Fruit fly (Drosophila melanogaster) whole organism, prepupa: ENCODE results near the gene mahe.

ENCODE experiments used
- CG16779 ChIP-seq: fragments of 200-800 bp; sonication (Bioruptor generic); optimal IDR thresholded peaks from 3 replicates; lab custom pipeline; 2017; ENCODE audit warnings: missing biosample characterization, mild to moderate bottlenecking, missing genetic modification characterization
- CG4318 ChIP-seq: fragments of 200-800 bp; sonication (Bioruptor generic); optimal IDR thresholded peaks from 3 replicates; lab custom pipeline; 2017; ENCODE audit warnings: missing biosample characterization, mild to moderate bottlenecking, missing genetic modification characterization
- CG6854 ChIP-seq: fragments of 200-800 bp; sonication (Bioruptor generic); optimal IDR thresholded peaks from 2 replicates; lab custom pipeline; 2017; ENCODE audit warnings: missing biosample characterization, mild to moderate bottlenecking, missing genetic modification characterization
- CG8319 ChIP-seq: fragments of 200-800 bp; sonication (Bioruptor generic); optimal IDR thresholded peaks from 3 replicates; lab custom pipeline; 2016; ENCODE audit warnings: missing biosample characterization, missing genetic modification characterization
- CG8632 ChIP-seq: fragments of 200-800 bp; sonication (Bioruptor generic); optimal IDR thresholded peaks from 3 replicates; lab custom pipeline; 2016; ENCODE audit warnings: missing biosample characterization, missing genetic modification characterization
- Gug ChIP-seq: fragments of 200-800 bp; sonication (Bioruptor generic); IDR thresholded peaks from 2 replicates; pipeline ENCODE4 v1.3.6; 2022; ENCODE audit warnings: missing biosample characterization, missing genetic modification characterization
- esn ChIP-seq: fragments of 200-800 bp; sonication (Bioruptor generic); optimal IDR thresholded peaks from 2 replicates; lab custom pipeline; 2016; ENCODE audit warnings: missing biosample characterization, mild to moderate bottlenecking, missing genetic modification characterization, moderate library complexity
- svp ChIP-seq: fragments of 200-800 bp; sonication (Bioruptor generic); peaks from one replicate; lab custom pipeline; 2016; ENCODE audit warnings: missing biosample characterization, missing genetic modification characterization

dm6 chrX:7979202-7979601, 48.0 kb upstream of the mahe start:
- TF ChIP-seq CG8632 (GFP tag; lab: Kevin White, UChicago) (no peak), svp (no peak), esn (GFP tag; lab: Kevin White, UChicago) (peak; percentile 0), CG6854 (GFP tag; lab: Kevin White, UChicago) (no peak), Gug (GFP tag; lab: Robert Waterston, UW) (no peak), CG16779 (tag; lab: Kevin White, UChicago) (no peak), CG4318 (no peak), CG8319 (GFP tag; lab: Kevin White, UChicago) (no peak)
